Worm (Caenorhabditis elegans) whole organism, L1 larva: ENCODE data around the gene evl-14.

ENCODE experiments used
- C04F5.9 ChIP-seq: sonication (generic microtip); optimal IDR thresholded peaks from 2 replicates; lab custom pipeline; 2016; ENCODE audit warnings: missing genetic modification characterization, missing compliant biosample characterization
- C34B4.2 ChIP-seq: sonication (generic microtip); optimal IDR thresholded peaks from 2 replicates; lab custom pipeline; 2017; ENCODE audit warnings: mild to moderate bottlenecking, missing genetic modification characterization, missing compliant biosample characterization
- F16B12.6 ChIP-seq: fragments of 150-350 bp; optimal IDR thresholded peaks from 2 replicates; lab custom pipeline; 2014; ENCODE audit warnings: missing biosample characterization, missing genetic modification characterization
- Y116A8C.19 ChIP-seq: sonication (generic microtip); optimal IDR thresholded peaks from 2 replicates; lab custom pipeline; 2016; ENCODE audit warnings: missing compliant biosample characterization, missing genetic modification characterization, borderline replicate concordance
- aha-1 ChIP-seq: fragments of 150-350 bp; optimal IDR thresholded peaks from 2 replicates; lab custom pipeline; 2014; ENCODE audit warnings: missing biosample characterization, missing genetic modification characterization
- alr-1 ChIP-seq: fragments of 200-800 bp; sonication (Bioruptor generic); optimal IDR thresholded peaks from 2 replicates; lab custom pipeline; 2018; ENCODE audit warnings: borderline replicate concordance, mild to moderate bottlenecking, missing genetic modification characterization, missing compliant biosample characterization
- aly-2 ChIP-seq: fragments of 150-350 bp; optimal IDR thresholded peaks from 2 replicates; lab custom pipeline; 2014; ENCODE audit warnings: missing biosample characterization, missing genetic modification characterization
- ama-1 ChIP-seq: fragments of 150-350 bp; optimal IDR thresholded peaks from 2 replicates; lab custom pipeline; 2014
- blmp-1 ChIP-seq: fragments of 150-350 bp; optimal IDR thresholded peaks from 2 replicates; lab custom pipeline; 2014; ENCODE audit warnings: missing biosample characterization, missing genetic modification characterization
- ceh-63 ChIP-seq: fragments of 200-800 bp; sonication (Bioruptor generic); optimal IDR thresholded peaks from 2 replicates; lab custom pipeline; 2018; ENCODE audit warnings: mild to moderate bottlenecking, missing genetic modification characterization, missing compliant biosample characterization
- ceh-8 ChIP-seq: fragments of 200-800 bp; sonication (Bioruptor generic); optimal IDR thresholded peaks from 2 replicates; lab custom pipeline; 2018; ENCODE audit warnings: mild to moderate bottlenecking, missing genetic modification characterization, moderate library complexity, missing compliant biosample characterization
- ceh-82 ChIP-seq, 3 experiments: fragments of 150-350 bp in 1 of 3; sonication (generic microtip) in 2 of 3; optimal IDR thresholded peaks; 2 replicates each; lab custom pipeline; 2014 to 2017; ENCODE audit warnings: missing biosample characterization in 3 of 3, missing genetic modification characterization in 3 of 3
- ceh-88 ChIP-seq: fragments of 200-800 bp; sonication (Bioruptor generic); IDR thresholded peaks from 2 replicates; pipeline ENCODE4 v1.3.6; 2022; ENCODE audit warnings: missing genetic modification characterization, missing compliant biosample characterization
- ceh-90 ChIP-seq: sonication (generic microtip); optimal IDR thresholded peaks from 2 replicates; lab custom pipeline; 2016; ENCODE audit warnings: missing genetic modification characterization, missing compliant biosample characterization
- ces-1 ChIP-seq: fragments of 150-350 bp; optimal IDR thresholded peaks from 2 replicates; lab custom pipeline; 2014; ENCODE audit warnings: missing biosample characterization, missing genetic modification reagents, missing genetic modification characterization
- dpl-1 ChIP-seq, 3 experiments: fragments of 150-350 bp in 2 of 3; sonication (generic microtip) in 1 of 3; optimal IDR thresholded peaks; 2 replicates each; lab custom pipeline; 2014 to 2017; ENCODE audit warnings: missing biosample characterization in 3 of 3, missing genetic modification characterization in 3 of 3, missing genetic modification reagents in 3 of 3
- efl-1 ChIP-seq, 4 experiments: fragments of 150-350 bp; optimal IDR thresholded peaks in 3 of 4; peaks in 1 of 4; 1 replicate in 1 of 4; 2 replicates in 3 of 4; lab custom pipeline; 2014; ENCODE audit warnings: missing biosample characterization in 2 of 4, missing genetic modification characterization in 2 of 4, missing genetic modification reagents in 2 of 4
- efl-3 ChIP-seq: fragments of 200-800 bp; sonication (Bioruptor generic); optimal IDR thresholded peaks from 2 replicates; lab custom pipeline; 2018; ENCODE audit warnings: mild to moderate bottlenecking, missing genetic modification characterization, missing compliant biosample characterization
- egl-27 ChIP-seq, 2 experiments: fragments of 150-350 bp in 1 of 2; sonication (generic microtip); optimal IDR thresholded peaks; 3 replicates each; lab custom pipeline; 2017 to 2018; ENCODE audit warnings: missing biosample characterization in 2 of 2, missing genetic modification characterization in 2 of 2, missing genetic modification reagents in 2 of 2
- fkh-10 ChIP-seq: sonication (generic microtip); optimal IDR thresholded peaks from 2 replicates; lab custom pipeline; 2017; ENCODE audit warnings: missing biosample characterization, missing genetic modification reagents, missing genetic modification characterization
- fkh-4 ChIP-seq: sonication (generic microtip); optimal IDR thresholded peaks from 2 replicates; lab custom pipeline; 2016; ENCODE audit warnings: missing compliant biosample characterization, missing genetic modification characterization, borderline replicate concordance
- fkh-8 ChIP-seq: sonication (generic microtip); optimal IDR thresholded peaks from 2 replicates; lab custom pipeline; 2016; ENCODE audit warnings: mild to moderate bottlenecking, missing genetic modification characterization, missing compliant biosample characterization
- hlh-17 ChIP-seq: fragments of 200-800 bp; sonication (Bioruptor generic); optimal IDR thresholded peaks from 2 replicates; lab custom pipeline; 2018; ENCODE audit warnings: missing genetic modification characterization, mild to moderate bottlenecking, missing compliant biosample characterization, moderate library complexity, borderline replicate concordance
- hlh-4 ChIP-seq: sonication (generic microtip); optimal IDR thresholded peaks from 2 replicates; lab custom pipeline; 2016; ENCODE audit warnings: mild to moderate bottlenecking, missing genetic modification characterization, missing compliant biosample characterization
- lin-13 ChIP-seq: fragments of 150-350 bp; optimal IDR thresholded peaks from 2 replicates; lab custom pipeline; 2014; ENCODE audit warnings: missing biosample characterization, missing genetic modification reagents, missing genetic modification characterization
- lin-14 ChIP-seq: fragments of 200-800 bp; sonication (Bioruptor generic); optimal IDR thresholded peaks from 2 replicates; lab custom pipeline; 2018; ENCODE audit warnings: mild to moderate bottlenecking, missing genetic modification characterization, moderate library complexity, missing compliant biosample characterization
- lin-15B ChIP-seq: fragments of 150-350 bp; sonication (generic microtip); optimal IDR thresholded peaks from 3 replicates; lab custom pipeline; 2014; ENCODE audit warnings: missing biosample characterization, missing genetic modification characterization
- lir-3 ChIP-seq: sonication (generic microtip); optimal IDR thresholded peaks from 2 replicates; lab custom pipeline; 2016; ENCODE audit warnings: mild to moderate bottlenecking, missing genetic modification characterization, moderate library complexity, missing compliant biosample characterization; ENCODE audit not compliant: poor library complexity
- lsy-2 ChIP-seq, 2 experiments: fragments of 150-350 bp; optimal IDR thresholded peaks; 2 replicates each; lab custom pipeline; 2014; ENCODE audit warnings: missing biosample characterization in 2 of 2, missing genetic modification characterization in 2 of 2
- mep-1 ChIP-seq: fragments of 150-350 bp; optimal IDR thresholded peaks from 2 replicates; lab custom pipeline; 2014; ENCODE audit warnings: missing biosample characterization, missing genetic modification characterization
- nhr-11 ChIP-seq: fragments of 150-350 bp; optimal IDR thresholded peaks from 2 replicates; lab custom pipeline; 2014; ENCODE audit warnings: missing biosample characterization, missing genetic modification characterization
- nhr-19 ChIP-seq: fragments of 200-800 bp; sonication (Bioruptor generic); conservative IDR thresholded peaks from 2 replicates; pipeline ENCODE4 v1.3.6; 2022; ENCODE audit warnings: missing genetic modification characterization, missing compliant biosample characterization
- nhr-28 ChIP-seq: fragments of 150-350 bp; optimal IDR thresholded peaks from 2 replicates; lab custom pipeline; 2014; ENCODE audit warnings: missing biosample characterization, missing genetic modification characterization
- nhr-71 ChIP-seq: sonication (generic microtip); optimal IDR thresholded peaks from 2 replicates; lab custom pipeline; 2016; ENCODE audit warnings: mild to moderate bottlenecking, missing genetic modification characterization, moderate library complexity, missing compliant biosample characterization
- nhr-85 ChIP-seq: sonication (generic microtip); peaks from one replicate; lab custom pipeline; 2016; ENCODE audit warnings: missing genetic modification characterization, inconsistent platforms, missing compliant biosample characterization
- pag-3 ChIP-seq: sonication (generic microtip); optimal IDR thresholded peaks from 2 replicates; lab custom pipeline; 2017; ENCODE audit warnings: missing genetic modification characterization, mild to moderate bottlenecking, missing compliant biosample characterization, antibody characterized with exemption, borderline replicate concordance; ENCODE audit not compliant: insufficient read depth
- pax-3 ChIP-seq: fragments of 200-800 bp; sonication (Bioruptor generic); optimal IDR thresholded peaks from 2 replicates; lab custom pipeline; 2018; ENCODE audit warnings: mild to moderate bottlenecking, missing genetic modification characterization, moderate library complexity, missing compliant biosample characterization
- rnt-1 ChIP-seq: sonication (generic microtip); optimal IDR thresholded peaks from 2 replicates; lab custom pipeline; 2016; ENCODE audit warnings: mild to moderate bottlenecking, missing genetic modification characterization, moderate library complexity, missing compliant biosample characterization
- skn-1 ChIP-seq: fragments of 150-350 bp; optimal IDR thresholded peaks from 2 replicates; lab custom pipeline; 2014; ENCODE audit warnings: missing biosample characterization, missing genetic modification characterization
- snu-23 ChIP-seq: sonication (generic microtip); optimal IDR thresholded peaks from 2 replicates; lab custom pipeline; 2016; ENCODE audit warnings: missing genetic modification characterization, missing compliant biosample characterization
- swsn-7 ChIP-seq: sonication (generic microtip); optimal IDR thresholded peaks from 2 replicates; lab custom pipeline; 2016; ENCODE audit warnings: missing genetic modification characterization, missing compliant biosample characterization
- tlp-1 ChIP-seq: fragments of 150-350 bp; optimal IDR thresholded peaks from 2 replicates; lab custom pipeline; 2014; ENCODE audit warnings: missing biosample characterization, missing genetic modification characterization
- unc-130 ChIP-seq: fragments of 150-350 bp; optimal IDR thresholded peaks from 2 replicates; lab custom pipeline; 2017; ENCODE audit warnings: missing biosample characterization, missing genetic modification characterization, inconsistent platforms
- vab-15 ChIP-seq: sonication (generic microtip); optimal IDR thresholded peaks from 2 replicates; lab custom pipeline; 2017; ENCODE audit warnings: missing genotype, mild to moderate bottlenecking, missing genetic modification characterization, missing compliant biosample characterization
- xbp-1 ChIP-seq: sonication (generic microtip); optimal IDR thresholded peaks from 2 replicates; lab custom pipeline; 2016; ENCODE audit warnings: missing genetic modification characterization, missing compliant biosample characterization
- zip-4 ChIP-seq: fragments of 200-800 bp; sonication (Bioruptor generic); optimal IDR thresholded peaks from 2 replicates; lab custom pipeline; 2018; ENCODE audit warnings: mild to moderate bottlenecking, missing genetic modification characterization, moderate library complexity, missing compliant biosample characterization
- ztf-11 ChIP-seq, 2 experiments: sonication (generic microtip); optimal IDR thresholded peaks; 2 replicates each; lab custom pipeline; 2016 to 2017; ENCODE audit warnings: missing genetic modification characterization in 2 of 2, missing biosample characterization in 1 of 2, missing compliant biosample characterization in 1 of 2
- ztf-4 ChIP-seq: fragments of 150-350 bp; optimal IDR thresholded peaks from 2 replicates; lab custom pipeline; 2014; ENCODE audit warnings: missing biosample characterization, missing genetic modification characterization

Gene evl-14

DNA sequence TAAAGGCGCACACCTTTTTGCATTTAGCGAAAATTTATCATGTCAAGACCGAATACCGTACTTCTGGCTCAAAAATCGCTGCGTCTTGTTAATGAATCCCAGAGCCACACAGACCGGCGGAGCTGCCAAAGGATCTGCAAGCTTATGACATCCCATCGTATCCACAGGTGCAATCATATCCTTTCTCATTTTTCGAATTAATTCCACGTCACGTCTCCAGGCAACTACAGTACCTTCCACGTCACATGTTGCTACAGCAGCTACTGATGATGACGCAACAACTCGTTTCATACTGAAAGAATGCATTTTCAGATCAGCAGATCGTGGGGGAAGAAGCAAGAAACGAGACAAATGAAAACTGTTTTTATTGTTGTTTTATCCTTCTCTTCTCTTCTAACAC, 19.8 kb downstream of the evl-14 start, which contains the start of gene R10E4.6:
TSS of gene R10E4.6 (plus strand) at position 301 of the 400 bp plus-strand sequence.
- TF ChIP-seq aha-1 (tag; lab: Kevin White, UChicago) (no peak), pax-3 (tag; lab: Kevin White, UChicago) (no peak), ces-1 (GFP tag; lab: Kevin White, UChicago) (no peak), F16B12.6 (tag; lab: Kevin White, UChicago) (no peak), mep-1 (tag; lab: Kevin White, UChicago) (no peak), C04F5.9 (tag; lab: Kevin White, UChicago) (no peak), lin-14 (GFP tag; lab: Kevin White, UChicago) (no peak)
- TF ChIP-seq, all 84 proteins: peak for 0

DNA sequence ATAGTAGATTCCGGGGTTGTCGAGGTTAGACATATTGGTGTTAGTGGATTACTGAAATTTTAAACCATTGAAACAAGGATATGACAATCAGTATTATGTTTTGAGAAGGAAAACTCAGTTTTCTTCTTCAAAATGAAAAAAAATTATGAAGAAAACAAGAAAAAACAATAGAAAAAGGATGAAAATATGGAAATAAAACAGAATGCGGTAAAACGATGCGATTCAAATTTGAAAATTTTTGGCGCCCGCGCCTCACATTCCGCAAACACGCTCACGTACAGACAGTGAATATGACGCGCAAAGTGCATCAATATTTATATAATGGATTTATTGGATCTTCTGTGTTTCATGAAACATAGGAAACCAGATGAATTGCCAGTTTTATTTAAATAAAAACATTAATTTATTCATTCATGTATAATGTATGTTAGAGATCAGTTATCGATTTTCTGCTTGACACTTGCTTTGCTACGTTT, 21.7 kb downstream of the evl-14 start, which contains the start of gene mcm-5:
TSS of gene mcm-5 (minus strand) at position 51 of the 476 bp plus-strand sequence.
- TF ChIP-seq fkh-4 (tag; lab: Kevin White, UChicago): no peak
- TF ChIP-seq hlh-4 (tag; lab: Kevin White, UChicago): no peak
- TF ChIP-seq lin-14 (GFP tag; lab: Kevin White, UChicago): no peak
- TF ChIP-seq nhr-85 (tag; lab: Kevin White, UChicago): peak; percentile 65
- no peak for TF ChIP-seq fkh-10
- TF ChIP-seq ama-1 (lab: Kevin White, UChicago): no peak
- TF ChIP-seq lin-13 (GFP tag; lab: Kevin White, UChicago): no peak
- TF ChIP-seq efl-1 (optimal IDR thresholded peaks at IDR 0.05; lab: Kevin White, UChicago): peak; percentile 73 to 81
- peak; percentile 88 to 98 for TF ChIP-seq efl-1 (GFP tag; optimal IDR thresholded peaks at IDR 0.05 in 1 of 2; lab: Kevin White, UChicago)
- TF ChIP-seq lin-15B (tag; lab: Kevin White, UChicago): peak; percentile 3
- peak; percentile 46 for TF ChIP-seq nhr-71
- no peak for TF ChIP-seq pag-3 (tag; lab: Kevin White, UChicago)
- TF ChIP-seq ztf-11 (tag; optimal IDR thresholded peaks at IDR 0.05; lab: Kevin White, UChicago): no peak
- TF ChIP-seq hlh-17 (GFP tag; lab: Kevin White, UChicago): no peak
- no peak for TF ChIP-seq ceh-88 (GFP tag; lab: Robert Waterston, UW)
- no peak for TF ChIP-seq Y116A8C.19
- no peak for TF ChIP-seq C34B4.2 (tag; lab: Kevin White, UChicago)
- TF ChIP-seq lir-3: no peak
- no peak for TF ChIP-seq tlp-1
- TF ChIP-seq egl-27 (tag; optimal IDR thresholded peaks at IDR 0.05; lab: Kevin White, UChicago): no peak
- no peak for TF ChIP-seq rnt-1 (tag; lab: Kevin White, UChicago)
- TF ChIP-seq ceh-82 (tag; optimal IDR thresholded peaks at IDR 0.05; lab: Kevin White, UChicago): peak in 1 of 3 experiments; percentile 9
- TF ChIP-seq swsn-7: peak; percentile 34
- TF ChIP-seq ces-1 (GFP tag; lab: Kevin White, UChicago): no peak
- no peak for TF ChIP-seq zip-4 (GFP tag; lab: Kevin White, UChicago)
- TF ChIP-seq unc-130 (tag; lab: Kevin White, UChicago): peak; percentile 77
- peak; percentile 52 for TF ChIP-seq blmp-1 (tag; lab: Kevin White, UChicago)
- no peak for TF ChIP-seq alr-1 (tag; lab: Kevin White, UChicago)
- TF ChIP-seq nhr-11 (tag; lab: Kevin White, UChicago): no peak
- TF ChIP-seq nhr-19 (GFP tag; lab: Robert Waterston, UW): 0 out of 2 replicates have a peak, but pooled peaks have one; percentile 16
- TF ChIP-seq efl-3: no peak
- no peak for TF ChIP-seq fkh-8 (tag; lab: Kevin White, UChicago)
- peak; percentile 49 for TF ChIP-seq skn-1 (tag; lab: Kevin White, UChicago)
- peak; percentile 84 to 91 (median 86) for TF ChIP-seq dpl-1 (GFP tag; optimal IDR thresholded peaks at IDR 0.05; lab: Kevin White, UChicago)
- TF ChIP-seq vab-15 (tag; lab: Kevin White, UChicago): no peak
- TF ChIP-seq nhr-28 (tag; lab: Kevin White, UChicago): no peak
- peak; percentile 66 for TF ChIP-seq mep-1 (tag; lab: Kevin White, UChicago)
- TF ChIP-seq xbp-1 (tag; lab: Kevin White, UChicago): peak; percentile 42
- no peak for TF ChIP-seq ceh-8 (GFP tag; lab: Kevin White, UChicago)
- peak; percentile 54 to 75 for TF ChIP-seq lsy-2 (tag; optimal IDR thresholded peaks at IDR 0.05; lab: Kevin White, UChicago)
- TF ChIP-seq snu-23 (GFP tag; lab: Kevin White, UChicago): peak; percentile 65
- TF ChIP-seq aly-2 (tag; lab: Kevin White, UChicago): no peak
- TF ChIP-seq ceh-90 (tag; lab: Kevin White, UChicago): no peak
- TF ChIP-seq ceh-63 (GFP tag; lab: Kevin White, UChicago): no peak
- TF ChIP-seq pax-3 (tag; lab: Kevin White, UChicago): no peak
- TF ChIP-seq ztf-4 (tag; lab: Kevin White, UChicago): no peak
